Worm (Caenorhabditis elegans) whole organism, L1 larva: ENCODE results near the gene Y113G7B.27.

Experiments used
- C04F5.9 ChIP-seq: sonication (generic microtip); optimal IDR thresholded peaks from 2 replicates; lab custom pipeline; 2016; ENCODE audit warnings: missing genetic modification characterization, missing compliant biosample characterization
- C34B4.2 ChIP-seq: sonication (generic microtip); optimal IDR thresholded peaks from 2 replicates; lab custom pipeline; 2017; ENCODE audit warnings: mild to moderate bottlenecking, missing genetic modification characterization, missing compliant biosample characterization
- aha-1 ChIP-seq: fragments of 150-350 bp; optimal IDR thresholded peaks from 2 replicates; lab custom pipeline; 2014; ENCODE audit warnings: missing biosample characterization, missing genetic modification characterization
- aly-2 ChIP-seq: fragments of 150-350 bp; optimal IDR thresholded peaks from 2 replicates; lab custom pipeline; 2014; ENCODE audit warnings: missing biosample characterization, missing genetic modification characterization
- ama-1 ChIP-seq: fragments of 150-350 bp; optimal IDR thresholded peaks from 2 replicates; lab custom pipeline; 2014
- ceh-90 ChIP-seq: sonication (generic microtip); optimal IDR thresholded peaks from 2 replicates; lab custom pipeline; 2016; ENCODE audit warnings: missing genetic modification characterization, missing compliant biosample characterization
- dsc-1 ChIP-seq: sonication (generic microtip); optimal IDR thresholded peaks from 2 replicates; lab custom pipeline; 2016; ENCODE audit warnings: mild to moderate bottlenecking, missing genetic modification characterization, missing compliant biosample characterization
- efl-1 ChIP-seq, 4 experiments: fragments of 150-350 bp; optimal IDR thresholded peaks in 3 of 4; peaks in 1 of 4; 1 replicate in 1 of 4; 2 replicates in 3 of 4; lab custom pipeline; 2014; ENCODE audit warnings: missing biosample characterization in 2 of 4, missing genetic modification characterization in 2 of 4, missing genetic modification reagents in 2 of 4
- egl-13 ChIP-seq: sonication (generic microtip); optimal IDR thresholded peaks from 2 replicates; lab custom pipeline; 2016; ENCODE audit warnings: missing genotype, missing genetic modification reagents, missing genetic modification characterization, missing compliant biosample characterization
- elt-2 ChIP-seq: sonication (generic microtip); optimal IDR thresholded peaks from 2 replicates; lab custom pipeline; 2016; ENCODE audit warnings: missing genetic modification characterization, mild to moderate bottlenecking, inconsistent platforms, missing compliant biosample characterization, missing genetic modification reagents
- ets-5 ChIP-seq: fragments of 200-800 bp; sonication (Bioruptor generic); IDR thresholded peaks from 2 replicates; pipeline ENCODE4 v1.3.6; 2022; ENCODE audit warnings: missing genetic modification characterization, missing compliant biosample characterization
- fkh-4 ChIP-seq: sonication (generic microtip); optimal IDR thresholded peaks from 2 replicates; lab custom pipeline; 2016; ENCODE audit warnings: missing compliant biosample characterization, missing genetic modification characterization, borderline replicate concordance
- grh-1 ChIP-seq: fragments of 200-800 bp; sonication (Bioruptor generic); IDR thresholded peaks from 2 replicates; pipeline ENCODE4 v1.3.6; 2022; ENCODE audit warnings: missing genetic modification reagents, missing genetic modification characterization, missing compliant biosample characterization
- hlh-17 ChIP-seq: fragments of 200-800 bp; sonication (Bioruptor generic); optimal IDR thresholded peaks from 2 replicates; lab custom pipeline; 2018; ENCODE audit warnings: missing genetic modification characterization, mild to moderate bottlenecking, missing compliant biosample characterization, moderate library complexity, borderline replicate concordance
- hlh-4 ChIP-seq: sonication (generic microtip); optimal IDR thresholded peaks from 2 replicates; lab custom pipeline; 2016; ENCODE audit warnings: mild to moderate bottlenecking, missing genetic modification characterization, missing compliant biosample characterization
- hpl-2 ChIP-seq: fragments of 150-350 bp; optimal IDR thresholded peaks from 2 replicates; lab custom pipeline; 2014; ENCODE audit warnings: missing biosample characterization, missing genetic modification reagents, missing genetic modification characterization
- jun-1 ChIP-seq: fragments of 150-350 bp; optimal IDR thresholded peaks from 2 replicates; lab custom pipeline; 2014; ENCODE audit warnings: missing biosample characterization, missing genetic modification reagents, missing genetic modification characterization
- lin-14 ChIP-seq: fragments of 200-800 bp; sonication (Bioruptor generic); optimal IDR thresholded peaks from 2 replicates; lab custom pipeline; 2018; ENCODE audit warnings: mild to moderate bottlenecking, missing genetic modification characterization, moderate library complexity, missing compliant biosample characterization
- lin-35 ChIP-seq, 2 experiments: fragments of 150-350 bp; optimal IDR thresholded peaks; 2 replicates each; lab custom pipeline; 2014; ENCODE audit warnings: missing biosample characterization in 2 of 2, missing genetic modification characterization in 2 of 2, missing genetic modification reagents in 2 of 2
- lir-3 ChIP-seq: sonication (generic microtip); optimal IDR thresholded peaks from 2 replicates; lab custom pipeline; 2016; ENCODE audit warnings: mild to moderate bottlenecking, missing genetic modification characterization, moderate library complexity, missing compliant biosample characterization; ENCODE audit not compliant: poor library complexity
- lsy-2 ChIP-seq, 2 experiments: fragments of 150-350 bp; optimal IDR thresholded peaks; 2 replicates each; lab custom pipeline; 2014; ENCODE audit warnings: missing biosample characterization in 2 of 2, missing genetic modification characterization in 2 of 2
- mep-1 ChIP-seq: fragments of 150-350 bp; optimal IDR thresholded peaks from 2 replicates; lab custom pipeline; 2014; ENCODE audit warnings: missing biosample characterization, missing genetic modification characterization
- nhr-12 ChIP-seq: sonication (generic microtip); optimal IDR thresholded peaks from 2 replicates; lab custom pipeline; 2017; ENCODE audit warnings: missing biosample characterization, missing genetic modification characterization
- nhr-20 ChIP-seq: sonication (generic microtip); optimal IDR thresholded peaks from 2 replicates; lab custom pipeline; 2016; ENCODE audit warnings: mild to moderate bottlenecking, missing genetic modification characterization, missing compliant biosample characterization
- nhr-237 ChIP-seq: fragments of 150-350 bp; optimal IDR thresholded peaks from 2 replicates; lab custom pipeline; 2014; ENCODE audit warnings: missing biosample characterization, missing genetic modification characterization
- nhr-47 ChIP-seq: sonication (generic microtip); optimal IDR thresholded peaks from 2 replicates; lab custom pipeline; 2016; ENCODE audit warnings: mild to moderate bottlenecking, missing genetic modification characterization, moderate library complexity, missing compliant biosample characterization
- nhr-71 ChIP-seq: sonication (generic microtip); optimal IDR thresholded peaks from 2 replicates; lab custom pipeline; 2016; ENCODE audit warnings: mild to moderate bottlenecking, missing genetic modification characterization, moderate library complexity, missing compliant biosample characterization
- nhr-76 ChIP-seq: sonication (generic microtip); optimal IDR thresholded peaks from 2 replicates; lab custom pipeline; 2017; ENCODE audit warnings: missing biosample characterization, missing genetic modification characterization
- nhr-90 ChIP-seq: sonication (generic microtip); optimal IDR thresholded peaks from 2 replicates; lab custom pipeline; 2016; ENCODE audit warnings: mild to moderate bottlenecking, missing genetic modification characterization, missing compliant biosample characterization; ENCODE audit not compliant: poor library complexity
- pag-3 ChIP-seq: sonication (generic microtip); optimal IDR thresholded peaks from 2 replicates; lab custom pipeline; 2017; ENCODE audit warnings: missing genetic modification characterization, mild to moderate bottlenecking, missing compliant biosample characterization, antibody characterized with exemption, borderline replicate concordance; ENCODE audit not compliant: insufficient read depth
- pqm-1 ChIP-seq: sonication (generic microtip); optimal IDR thresholded peaks from 3 replicates; lab custom pipeline; 2017; ENCODE audit warnings: missing biosample characterization, missing genetic modification characterization
- skn-1 ChIP-seq: fragments of 150-350 bp; optimal IDR thresholded peaks from 2 replicates; lab custom pipeline; 2014; ENCODE audit warnings: missing biosample characterization, missing genetic modification characterization
- sox-4 ChIP-seq: sonication (generic microtip); optimal IDR thresholded peaks from 2 replicates; lab custom pipeline; 2016; ENCODE audit warnings: missing genetic modification characterization, missing compliant biosample characterization
- tlp-1 ChIP-seq: fragments of 150-350 bp; optimal IDR thresholded peaks from 2 replicates; lab custom pipeline; 2014; ENCODE audit warnings: missing biosample characterization, missing genetic modification characterization
- unc-86 ChIP-seq: sonication (generic microtip); optimal IDR thresholded peaks from 2 replicates; lab custom pipeline; 2016; ENCODE audit warnings: missing genetic modification characterization, missing compliant biosample characterization
- unc-98 ChIP-seq: fragments of 200-800 bp; sonication (Bioruptor generic); IDR thresholded peaks from 2 replicates; pipeline ENCODE4 v1.3.6; 2022; ENCODE audit warnings: missing genetic modification characterization, missing compliant biosample characterization
- vab-15 ChIP-seq: sonication (generic microtip); optimal IDR thresholded peaks from 2 replicates; lab custom pipeline; 2017; ENCODE audit warnings: missing genotype, mild to moderate bottlenecking, missing genetic modification characterization, missing compliant biosample characterization
- xbp-1 ChIP-seq: sonication (generic microtip); optimal IDR thresholded peaks from 2 replicates; lab custom pipeline; 2016; ENCODE audit warnings: missing genetic modification characterization, missing compliant biosample characterization
- zip-4 ChIP-seq: fragments of 200-800 bp; sonication (Bioruptor generic); optimal IDR thresholded peaks from 2 replicates; lab custom pipeline; 2018; ENCODE audit warnings: mild to moderate bottlenecking, missing genetic modification characterization, moderate library complexity, missing compliant biosample characterization
- ztf-4 ChIP-seq: fragments of 150-350 bp; optimal IDR thresholded peaks from 2 replicates; lab custom pipeline; 2014; ENCODE audit warnings: missing biosample characterization, missing genetic modification characterization

Y113G7B.27 gene

ce11 chrV:20161781-20162289 lies 30.8 kb upstream of the Y113G7B.27 start:
- no peak for TF ChIP-seq pqm-1
- TF ChIP-seq nhr-90 (tag; lab: Kevin White, UChicago) = no peak
- no peak for TF ChIP-seq nhr-47 (tag; lab: Kevin White, UChicago)
- TF ChIP-seq pag-3 (tag; lab: Kevin White, UChicago) = no peak
- no peak for TF ChIP-seq egl-13
- no peak for TF ChIP-seq unc-86 (tag; lab: Kevin White, UChicago)
- TF ChIP-seq nhr-76 (tag; lab: Kevin White, UChicago) = no peak
- TF ChIP-seq aha-1 = no peak
- TF ChIP-seq ama-1 (lab: Kevin White, UChicago) = no peak
- TF ChIP-seq nhr-237 (tag; lab: Kevin White, UChicago) = no peak

DNA sequence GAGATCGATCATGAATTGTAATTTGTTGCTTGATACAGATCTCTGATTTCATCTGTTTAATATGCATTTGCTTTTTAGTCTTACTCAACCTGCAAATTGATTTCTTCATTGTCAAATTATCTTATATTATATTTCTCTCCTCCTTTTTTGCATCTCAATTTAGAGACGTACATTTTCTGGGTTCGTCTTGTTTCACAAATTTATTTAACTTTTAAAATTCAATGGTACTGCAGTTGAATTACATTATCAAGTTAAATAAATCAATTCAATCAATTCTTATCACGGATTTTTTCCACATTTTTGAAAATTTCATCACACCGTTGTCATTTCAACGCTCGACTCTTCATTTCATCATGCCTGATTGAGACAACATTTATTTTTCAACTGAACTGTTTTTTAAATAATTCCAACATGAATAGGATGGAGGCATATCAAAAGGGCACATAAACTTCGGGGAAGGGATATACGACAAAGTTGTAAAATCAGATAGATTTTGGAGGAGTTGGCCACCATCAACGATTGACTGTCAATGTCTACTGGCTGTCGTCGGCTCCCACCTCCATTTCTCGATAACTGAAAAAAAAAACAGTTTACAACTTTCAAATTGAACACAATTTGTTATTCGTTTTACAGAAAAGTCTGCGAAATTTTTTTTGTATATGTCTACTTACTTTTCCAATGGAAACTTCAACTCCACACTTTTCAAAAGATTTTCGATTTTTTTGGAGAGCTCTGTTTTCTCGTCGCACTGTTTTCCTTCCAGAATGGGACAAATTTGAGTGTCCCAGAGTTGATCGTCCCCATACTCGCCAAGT lies 30.1 kb upstream of the Y113G7B.27 start:
- TF ChIP-seq nhr-20 = no peak
- TF ChIP-seq grh-1 (GFP tag; lab: Robert Waterston, UW) = no peak
- TF ChIP-seq elt-2 = peak; percentile 73
- TF ChIP-seq hpl-2 = peak; percentile 51
- TF ChIP-seq jun-1 = no peak
- TF ChIP-seq unc-98 (GFP tag; lab: Robert Waterston, UW) = no peak
- TF ChIP-seq sox-4 (tag; lab: Kevin White, UChicago) = no peak
- no peak for TF ChIP-seq efl-1 (optimal IDR thresholded peaks at IDR 0.05; lab: Kevin White, UChicago)
- TF ChIP-seq efl-1 (GFP tag; optimal IDR thresholded peaks at IDR 0.05 in 1 of 2; lab: Kevin White, UChicago) = peak in 1 of 2 experiments; percentile 59
- peak; percentile 63 for TF ChIP-seq ama-1 (lab: Kevin White, UChicago)
- no peak for TF ChIP-seq mep-1 (tag; lab: Kevin White, UChicago)
- no peak for TF ChIP-seq dsc-1
- TF ChIP-seq fkh-4 (tag; lab: Kevin White, UChicago) = no peak
- TF ChIP-seq ets-5 (GFP tag; lab: Robert Waterston, UW) = no peak
- TF ChIP-seq nhr-71 (tag; lab: Kevin White, UChicago) = peak; percentile 9
- TF ChIP-seq nhr-76 (tag; lab: Kevin White, UChicago) = no peak
- TF ChIP-seq hlh-4 = no peak
- TF ChIP-seq hlh-17 (GFP tag; lab: Kevin White, UChicago) = no peak
- TF ChIP-seq lsy-2 (tag; optimal IDR thresholded peaks at IDR 0.05; lab: Kevin White, UChicago) = no peak
- no peak for TF ChIP-seq C34B4.2 (tag; lab: Kevin White, UChicago)
- TF ChIP-seq aha-1 = no peak
- TF ChIP-seq lin-35 (GFP tag; optimal IDR thresholded peaks at IDR 0.05; lab: Kevin White, UChicago) = peak in 1 of 2 experiments; percentile 60
- no peak for TF ChIP-seq lir-3

ce11 chrV:20163105-20163449 lies 29.6 kb upstream of the Y113G7B.27 start:
- TF ChIP-seq zip-4 (GFP tag; lab: Kevin White, UChicago) (no peak), pag-3 (tag; lab: Kevin White, UChicago) (no peak), hlh-17 (GFP tag; lab: Kevin White, UChicago) (no peak), tlp-1 (no peak), vab-15 (tag; lab: Kevin White, UChicago) (no peak), unc-86 (tag; lab: Kevin White, UChicago) (no peak), skn-1 (tag; lab: Kevin White, UChicago) (no peak), C04F5.9 (tag; lab: Kevin White, UChicago) (no peak), efl-1 (optimal IDR thresholded peaks at IDR 0.05; lab: Kevin White, UChicago) (no peak), efl-1 (GFP tag; optimal IDR thresholded peaks at IDR 0.05 in 1 of 2; lab: Kevin White, UChicago) (no peak), lsy-2 (tag; optimal IDR thresholded peaks at IDR 0.05; lab: Kevin White, UChicago) (no peak), nhr-47 (tag; lab: Kevin White, UChicago) (no peak), nhr-71 (tag; lab: Kevin White, UChicago) (no peak), ceh-90 (tag; lab: Kevin White, UChicago) (no peak), ztf-4 (tag; lab: Kevin White, UChicago) (no peak), aly-2 (tag; lab: Kevin White, UChicago) (no peak), nhr-12 (tag; lab: Kevin White, UChicago) (no peak), lin-14 (no peak), nhr-237 (tag; lab: Kevin White, UChicago) (no peak), xbp-1 (tag; lab: Kevin White, UChicago) (no peak)
